Worm (Caenorhabditis elegans): ENCODE measurements around the gene kcnl-1.
A peak's percentile ranks its signal among the peaks of the same experiment; 100 is the strongest.

Gene kcnl-1

DNA sequence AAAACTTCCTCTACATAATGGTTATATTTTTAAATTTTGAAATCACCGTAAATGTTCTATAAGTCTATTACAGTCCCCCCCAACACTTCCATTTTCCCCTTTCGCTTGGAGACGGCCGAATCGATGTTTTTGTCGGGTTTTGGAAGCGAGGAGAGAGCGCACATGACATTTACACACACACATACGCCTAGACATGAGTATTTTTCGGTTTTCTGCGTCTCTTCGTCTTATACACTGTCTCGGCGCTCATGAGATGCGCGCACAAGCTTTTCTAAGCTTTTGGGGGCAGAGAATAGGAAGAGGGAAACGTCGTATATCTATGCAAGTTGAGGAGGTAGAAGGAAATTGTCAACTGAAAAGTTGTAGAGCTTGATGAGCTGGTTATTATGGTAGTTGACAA is 54.9 kb downstream of the kcnl-1 start:
- TF ChIP-seq akir-1 (GFP tag; optimal IDR thresholded peaks at IDR 0.05), result no peak
- TF ChIP-seq hmg-1.2 (GFP tag; IDR thresholded peaks at IDR 0.05), result peak; percentile 86
- TF ChIP-seq let-526 (GFP tag; IDR thresholded peaks at IDR 0.05), result 0 out of 2 replicates have a peak, but pooled peaks have one; percentile 41

ce11 chrV:19622440-19622914 is 57.3 kb downstream of the kcnl-1 start, which contains the start of gene Y43F8C.3:
TSS of gene Y43F8C.3 (minus strand) at chrV:19622626.
- TF ChIP-seq F23B12.7 (tag; optimal IDR thresholded peaks at IDR 0.05; ENCODE audit: insufficient read depth) (peak; percentile 58), attf-5 (GFP tag; optimal IDR thresholded peaks at IDR 0.05) (peak; percentile 27), lin-35 (GFP tag; optimal IDR thresholded peaks at IDR 0.05) (peak in 1 of 3 experiments; percentile 20), F49E8.2 (tag; optimal IDR thresholded peaks at IDR 0.05; ENCODE audit: insufficient read depth) (no peak), F52B5.7 (tag; optimal IDR thresholded peaks at IDR 0.05) (no peak), ceh-58 (GFP tag; IDR thresholded peaks at IDR 0.05) (no peak), gei-17 (GFP tag; optimal IDR thresholded peaks at IDR 0.05) (peak; percentile 46), hlh-12 (tag; optimal IDR thresholded peaks at IDR 0.05) (no peak), chd-7 (tag; optimal IDR thresholded peaks at IDR 0.05) (peak; percentile 31), dox-1 (GFP tag; IDR thresholded peaks at IDR 0.05) (peak; percentile 86), nhr-179 (tag; optimal IDR thresholded peaks at IDR 0.05) (no peak), sptf-2 (GFP tag; optimal IDR thresholded peaks at IDR 0.05) (peak; percentile 39), cebp-1 (GFP tag; IDR thresholded peaks at IDR 0.05) (no peak), cebp-1 (tag; optimal IDR thresholded peaks at IDR 0.05) (peak; percentile 78), lag-1 (GFP tag; IDR thresholded peaks at IDR 0.05) (no peak), ceh-40 (GFP tag; IDR thresholded peaks at IDR 0.05) (no peak), Y56A3A.18 (GFP tag; IDR thresholded peaks at IDR 0.05) (0 out of 2 replicates have a peak, but pooled peaks have one; percentile 60), repo-1 (tag; optimal IDR thresholded peaks at IDR 0.05) (no peak), madf-10 (tag; optimal IDR thresholded peaks at IDR 0.05) (no peak), mes-4 (tag; optimal IDR thresholded peaks at IDR 0.05) (no peak), lsy-27 (tag; optimal IDR thresholded peaks at IDR 0.05; ENCODE audit: borderline replicate concordance, insufficient read depth) (no peak), snpc-1.3 (tag; optimal IDR thresholded peaks at IDR 0.05; ENCODE audit: insufficient read depth) (no peak), zfh-2 (GFP tag; conservative IDR thresholded peaks at IDR 0.05) (peak; percentile 99), egrh-3 (GFP tag; IDR thresholded peaks at IDR 0.05) (peak; percentile 93), hmg-1.2 (GFP tag; IDR thresholded peaks at IDR 0.05) (peak; percentile 70), aptf-2 (GFP tag; conservative IDR thresholded peaks at IDR 0.05) (no peak), nhr-80 (tag; optimal IDR thresholded peaks at IDR 0.05) (peak; percentile 28), atf-7 (tag; optimal IDR thresholded peaks at IDR 0.05) (peak; percentile 28), snpc-4 (GFP tag; optimal IDR thresholded peaks at IDR 0.05) (peak; percentile 20), snpc-4 (tag; optimal IDR thresholded peaks at IDR 0.05) (peak in 1 of 4 experiments; percentile 38), pbrm-1 (GFP tag; IDR thresholded peaks at IDR 0.05) (0 out of 2 replicates have a peak, but pooled peaks have one; percentile 32), nhr-120 (GFP tag; IDR thresholded peaks at IDR 0.05) (0 out of 2 replicates have a peak, but pooled peaks have one; percentile 24), ceh-27 (GFP tag; optimal IDR thresholded peaks at IDR 0.05) (peak; percentile 84), mcd-1 (GFP tag; IDR thresholded peaks at IDR 0.05) (peak; percentile 62), tbx-9 (tag; optimal IDR thresholded peaks at IDR 0.05; ENCODE audit: borderline replicate concordance) (no peak), athp-1 (tag; optimal IDR thresholded peaks at IDR 0.05) (peak; percentile 13), lir-1 (GFP tag; conservative IDR thresholded peaks at IDR 0.05) (peak; percentile 94), hlh-26 (GFP tag; conservative IDR thresholded peaks at IDR 0.05) (no peak), ets-4 (GFP tag; optimal IDR thresholded peaks at IDR 0.05) (peak; percentile 4), lin-54 (GFP tag; optimal IDR thresholded peaks at IDR 0.05) (peak; percentile 19), nfyb-1 (GFP tag; IDR thresholded peaks at IDR 0.05) (peak; percentile 66; the same call in 1 of the 2 replicates), tbp1 (GFP tag; optimal IDR thresholded peaks at IDR 0.05) (peak; percentile 6), K12H6.12 (tag; optimal IDR thresholded peaks at IDR 0.05) (peak; percentile 77), ztf-26 (tag; optimal IDR thresholded peaks at IDR 0.05) (peak; percentile 68)
